Worm (Caenorhabditis elegans) whole organism, L3 larva: ENCODE data around the gene ddx-23.

Source experiments
- ceh-82 ChIP-seq: fragments of 150-350 bp; optimal IDR thresholded peaks from 2 replicates; lab custom pipeline; 2014; ENCODE audit warnings: missing biosample characterization, missing genetic modification characterization
- egl-5 ChIP-seq: fragments of 150-350 bp; optimal IDR thresholded peaks from 2 replicates; lab custom pipeline; 2017; ENCODE audit warnings: missing biosample characterization, missing genetic modification reagents, missing genetic modification characterization, inconsistent platforms
- fkh-2 ChIP-seq: fragments of 150-350 bp; optimal IDR thresholded peaks from 2 replicates; lab custom pipeline; 2014; ENCODE audit warnings: missing biosample characterization, missing genetic modification reagents, missing genetic modification characterization
- lin-39 ChIP-seq: fragments of 150-350 bp; optimal IDR thresholded peaks from 2 replicates; lab custom pipeline; 2018; ENCODE audit warnings: missing biosample characterization, missing genetic modification reagents, missing genetic modification characterization
- nhr-12 ChIP-seq: fragments of 150-350 bp; optimal IDR thresholded peaks from 2 replicates; lab custom pipeline; 2014; ENCODE audit warnings: missing biosample characterization, missing genetic modification characterization
- nhr-76 ChIP-seq: fragments of 150-350 bp; sonication (generic microtip); optimal IDR thresholded peaks from 5 replicates; lab custom pipeline; 2014; ENCODE audit warnings: missing biosample characterization, missing genetic modification characterization
- nhr-77 ChIP-seq: fragments of 150-350 bp; optimal IDR thresholded peaks from 2 replicates; lab custom pipeline; 2014; ENCODE audit warnings: missing biosample characterization, missing genetic modification characterization
- pha-4 ChIP-seq: fragments of 150-350 bp; optimal IDR thresholded peaks from 2 replicates; lab custom pipeline; 2014; ENCODE audit warnings: missing biosample characterization, missing genetic modification reagents, missing genetic modification characterization
- snpc-4 ChIP-seq: fragments of 150-350 bp; optimal IDR thresholded peaks from 2 replicates; lab custom pipeline; 2014; ENCODE audit warnings: missing biosample characterization, missing genetic modification characterization
- unc-62 ChIP-seq: fragments of 150-350 bp; sonication (generic microtip); optimal IDR thresholded peaks from 4 replicates; lab custom pipeline; 2014; ENCODE audit warnings: missing biosample characterization, missing genetic modification reagents, missing genetic modification characterization

DNA sequence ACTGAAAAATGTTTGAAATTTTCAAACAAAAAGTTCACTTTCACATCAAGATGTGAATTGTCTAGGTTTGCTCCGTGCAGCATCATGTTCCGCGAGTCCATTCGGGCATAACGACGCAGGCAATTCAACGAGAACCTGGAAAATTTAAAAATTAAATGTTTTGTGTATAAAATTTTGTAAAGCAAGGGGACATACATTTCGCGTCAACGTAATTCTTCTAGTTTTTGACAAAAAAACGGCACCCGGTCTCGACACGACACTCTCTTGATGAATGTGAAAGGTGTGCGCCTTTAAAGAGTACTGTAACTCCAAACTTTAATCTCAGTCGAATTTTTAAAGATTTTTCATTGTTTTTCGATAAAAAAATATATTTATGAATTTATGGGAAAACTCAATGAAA lies 19.0 kb downstream of the ddx-23 start, which contains the start of gene R12B2.6:
- TF ChIP-seq lin-39 (tag; lab: Kevin White, UChicago) (no peak), fkh-2 (tag; lab: Kevin White, UChicago) (no peak), unc-62 (GFP tag; lab: Kevin White, UChicago) (no peak), pha-4 (tag; lab: Kevin White, UChicago) (no peak), nhr-76 (tag; lab: Kevin White, UChicago) (no peak), ceh-82 (tag; lab: Kevin White, UChicago) (no peak), egl-5 (no peak), nhr-12 (tag; lab: Kevin White, UChicago) (no peak), nhr-77 (tag; lab: Kevin White, UChicago) (no peak), snpc-4 (no peak)
